Fruit fly (Drosophila melanogaster): ENCODE results near the gene CG15715.

CG15715 gene

dm6 chr3L:15813988-15814387 lies 23.3 kb downstream of the CG15715 start (continued):
- TF ChIP-seq zfh2 (GFP tag; optimal IDR thresholded peaks at IDR 0.05) (no peak), gem (tag; optimal IDR thresholded peaks at IDR 0.05) (no peak), dpn (GFP tag; optimal IDR thresholded peaks at IDR 0.05) (no peak), NC2β (GFP tag; optimal IDR thresholded peaks at IDR 0.05) (no peak), Gsc (GFP tag; IDR thresholded peaks at IDR 0.05) (no peak), sens (GFP tag) (no peak), knrl (GFP tag; IDR thresholded peaks at IDR 0.05; ENCODE audit: partially characterized antibody) (no peak), CG14965 (GFP tag; optimal IDR thresholded peaks at IDR 0.05; ENCODE audit: borderline replicate concordance) (no peak), Dip3 (GFP tag; optimal IDR thresholded peaks at IDR 0.05) (no peak), luna (GFP tag; optimal IDR thresholded peaks at IDR 0.05) (no peak), danr (GFP tag; IDR thresholded peaks at IDR 0.05) (no peak), PHDP (tag; optimal IDR thresholded peaks at IDR 0.05) (peak; percentile 34), CG13123 (GFP tag; optimal IDR thresholded peaks at IDR 0.05) (no peak), Lpt (GFP tag; optimal IDR thresholded peaks at IDR 0.05) (no peak), CG7745 (tag; optimal IDR thresholded peaks at IDR 0.05) (no peak), CG4820 (GFP tag; optimal IDR thresholded peaks at IDR 0.05) (no peak), CG12942 (GFP tag; optimal IDR thresholded peaks at IDR 0.05) (no peak), CG9215 (GFP tag; IDR thresholded peaks at IDR 0.05) (no peak), dmrt99B (tag; optimal IDR thresholded peaks at IDR 0.05) (no peak), Kr (GFP tag; optimal IDR thresholded peaks at IDR 0.05) (no peak), shn (GFP tag; optimal IDR thresholded peaks at IDR 0.05) (no peak), Max (GFP tag; optimal IDR thresholded peaks at IDR 0.05) (no peak), CG10462 (GFP tag; optimal IDR thresholded peaks at IDR 0.05) (no peak), CG14667 (GFP tag; IDR thresholded peaks at IDR 0.05) (no peak), CG4360 (GFP tag; IDR thresholded peaks at IDR 0.05) (no peak), ranshi (GFP tag; IDR thresholded peaks at IDR 0.05) (no peak), amos (GFP tag; IDR thresholded peaks at IDR 0.05; ENCODE audit: partially characterized antibody) (no peak), CG42726 (GFP tag; IDR thresholded peaks at IDR 0.05; ENCODE audit: partially characterized antibody) (no peak), Ada2b (GFP tag; IDR thresholded peaks at IDR 0.05) (no peak), CG11723 (GFP tag; optimal IDR thresholded peaks at IDR 0.05) (no peak), CG8388 (GFP tag; optimal IDR thresholded peaks at IDR 0.05) (no peak), ato (GFP tag; IDR thresholded peaks at IDR 0.05; ENCODE audit: partially characterized antibody) (no peak), H2.0 (GFP tag; IDR thresholded peaks at IDR 0.05) (no peak), tx (GFP tag; optimal IDR thresholded peaks at IDR 0.05) (no peak), unpg (GFP tag; optimal IDR thresholded peaks at IDR 0.05) (peak; percentile 9), fd96Cb (tag; optimal IDR thresholded peaks at IDR 0.05) (no peak), tio (GFP tag; optimal IDR thresholded peaks at IDR 0.05) (no peak), CG12071 (GFP tag; optimal IDR thresholded peaks at IDR 0.05) (peak; percentile 59), en (GFP tag; optimal IDR thresholded peaks at IDR 0.05) (no peak), maf-S (GFP tag; optimal IDR thresholded peaks at IDR 0.05) (no peak), CG12155 (GFP tag; optimal IDR thresholded peaks at IDR 0.05) (no peak), CG6272 (GFP tag; IDR thresholded peaks at IDR 0.05) (no peak), CG6791 (GFP tag; IDR thresholded peaks at IDR 0.05; ENCODE audit: partially characterized antibody) (no peak), tgo (GFP tag; IDR thresholded peaks at IDR 0.05) (no peak), CG31224 (GFP tag; IDR thresholded peaks at IDR 0.05) (no peak), Oaz (GFP tag; IDR thresholded peaks at IDR 0.05) (no peak), CG11085 (GFP tag; IDR thresholded peaks at IDR 0.05) (no peak), Scr (GFP tag; IDR thresholded peaks at IDR 0.05; ENCODE audit: partially characterized antibody) (no peak), gro (GFP tag; optimal IDR thresholded peaks at IDR 0.05) (no peak), nmo (GFP tag; optimal IDR thresholded peaks at IDR 0.05) (no peak), NC2α (GFP tag; optimal IDR thresholded peaks at IDR 0.05) (no peak), slp2 (GFP tag; optimal IDR thresholded peaks at IDR 0.05) (no peak), zfh1 (GFP tag; IDR thresholded peaks at IDR 0.05) (0 out of 3 replicates have a peak, but pooled peaks have one; percentile 5)

All from whole organism, embryonic.